Fruit fly (Drosophila melanogaster): Measurements from ENCODE around the gene Tsp96F.

Tsp96F gene

dm6 chr3R:25830128-25830527 lies 51.1 kb downstream of the Tsp96F start, which contains the start of gene Sfp96F:
Gene Sfp96F, minus strand, starts transcription at chr3R:25830228.
- no peak for TF ChIP-seq CG3919 (GFP tag; optimal IDR thresholded peaks at IDR 0.05)
- no peak for TF ChIP-seq svp (GFP tag)
- no peak for TF ChIP-seq CG10669 (GFP tag; optimal IDR thresholded peaks at IDR 0.05)
- no peak for TF ChIP-seq CG1621 (tag; optimal IDR thresholded peaks at IDR 0.05)
- no peak for TF ChIP-seq pdm3 (GFP tag; optimal IDR thresholded peaks at IDR 0.05)
- no peak for TF ChIP-seq Sox14 (GFP tag; optimal IDR thresholded peaks at IDR 0.05)
- no peak for TF ChIP-seq CG4318 (GFP tag; optimal IDR thresholded peaks at IDR 0.05)
- no peak for TF ChIP-seq acj6 (GFP tag; optimal IDR thresholded peaks at IDR 0.05)
- no peak for TF ChIP-seq cyc (GFP tag; optimal IDR thresholded peaks at IDR 0.05)
- no peak for TF ChIP-seq CG6792 (GFP tag; optimal IDR thresholded peaks at IDR 0.05)

- TF ChIP-seq topi (GFP tag; optimal IDR thresholded peaks at IDR 0.05) (no peak), CG6792 (GFP tag; optimal IDR thresholded peaks at IDR 0.05) (no peak), salr (GFP tag; optimal IDR thresholded peaks at IDR 0.05) (no peak), CG10669 (GFP tag; optimal IDR thresholded peaks at IDR 0.05) (no peak), CG11294 (GFP tag; IDR thresholded peaks at IDR 0.05) (no peak), CG34406 (GFP tag; optimal IDR thresholded peaks at IDR 0.05) (no peak), achi (GFP tag; optimal IDR thresholded peaks at IDR 0.05) (no peak), Smox (GFP tag; optimal IDR thresholded peaks at IDR 0.05) (no peak), fd59A (GFP tag; optimal IDR thresholded peaks at IDR 0.05) (no peak)
These were observed 51.6 kb downstream of the Tsp96F start, which contains the start of gene Mst57Dc for dm6 chr3R:25829598-25829997. Gene Mst57Dc, minus strand, starts transcription at chr3R:25829698.
